Fruit fly (Drosophila melanogaster): Measurements from ENCODE around the gene CG7924.

dm6 chr3L:14235820-14236219 lies 2.6 kb downstream of the CG7924 start, which contains the start of gene CG34244:
- TF ChIP-seq usp (GFP tag; optimal IDR thresholded peaks at IDR 0.05) (no peak), pan (optimal IDR thresholded peaks at IDR 0.05) (no peak)
